Worm (Caenorhabditis elegans) whole organism, late embryonic: ENCODE data around the gene popl-1.

Experiments
- ama-1 ChIP-seq: fragments of 150-350 bp; optimal IDR thresholded peaks from 2 replicates; lab custom pipeline; 2014
- ceh-30 ChIP-seq: fragments of 150-350 bp; optimal IDR thresholded peaks from 2 replicates; lab custom pipeline; 2014; ENCODE audit warnings: missing biosample characterization, missing genetic modification characterization
- ceh-9 ChIP-seq: sonication (generic microtip); optimal IDR thresholded peaks from 2 replicates; lab custom pipeline; 2016; ENCODE audit warnings: mild to moderate bottlenecking, missing genetic modification characterization, inconsistent platforms, missing compliant biosample characterization
- pag-3 ChIP-seq: sonication (generic microtip); optimal IDR thresholded peaks from 2 replicates; lab custom pipeline; 2016; ENCODE audit warnings: missing compliant biosample characterization, missing genetic modification characterization, borderline replicate concordance
- pat-9 ChIP-seq: fragments of 200-800 bp; sonication (Bioruptor generic); optimal IDR thresholded peaks from 2 replicates; lab custom pipeline; 2018; ENCODE audit warnings: mild to moderate bottlenecking, missing genetic modification characterization, moderate library complexity, missing compliant biosample characterization
- pha-4 ChIP-seq: fragments of 150-350 bp; optimal IDR thresholded peaks from 2 replicates; lab custom pipeline; 2018; ENCODE audit warnings: missing biosample characterization, missing genetic modification reagents, missing genetic modification characterization
- pqm-1 ChIP-seq: sonication (generic microtip); optimal IDR thresholded peaks from 2 replicates; lab custom pipeline; 2016; ENCODE audit warnings: missing genetic modification characterization, missing compliant biosample characterization
- rnt-1 ChIP-seq: sonication (generic microtip); optimal IDR thresholded peaks from 2 replicates; lab custom pipeline; 2016; ENCODE audit warnings: missing genetic modification characterization, missing compliant biosample characterization
- sox-4 ChIP-seq: sonication (generic microtip); optimal IDR thresholded peaks from 2 replicates; lab custom pipeline; 2017; ENCODE audit warnings: mild to moderate bottlenecking, missing genetic modification characterization, inconsistent platforms, missing compliant biosample characterization
- syd-9 ChIP-seq: sonication (generic microtip); optimal IDR thresholded peaks from 2 replicates; lab custom pipeline; 2016; ENCODE audit warnings: mild to moderate bottlenecking, missing genetic modification characterization, moderate library complexity, missing compliant biosample characterization
- unc-55 ChIP-seq: sonication (generic microtip); optimal IDR thresholded peaks from 2 replicates; lab custom pipeline; 2017; ENCODE audit warnings: missing biosample characterization, missing genetic modification reagents, missing genetic modification characterization

ce11 chrIII:6382987-6383602 is 47.6 kb downstream of the popl-1 start, which contains the start of gene let-716:
- TF ChIP-seq syd-9 (tag; lab: Kevin White, UChicago) = no peak
- TF ChIP-seq unc-55 (GFP tag; lab: Kevin White, UChicago) = no peak
- TF ChIP-seq sox-4 (tag; lab: Kevin White, UChicago) = no peak
- no peak for TF ChIP-seq ceh-30 (tag; lab: Kevin White, UChicago)
- no peak for TF ChIP-seq ceh-9 (tag; lab: Kevin White, UChicago)
- TF ChIP-seq pqm-1 (tag; lab: Kevin White, UChicago) = no peak
- TF ChIP-seq pag-3 (tag; lab: Kevin White, UChicago) = no peak
- TF ChIP-seq pha-4 (tag; lab: Kevin White, UChicago) = no peak
- no peak for TF ChIP-seq pat-9 (tag; lab: Kevin White, UChicago)
- no peak for TF ChIP-seq ama-1
- TF ChIP-seq rnt-1 = no peak
